Worm (Caenorhabditis elegans) whole organism, early embryonic: ENCODE results near the gene C05C9.3.

Experiments
- aly-1 ChIP-seq: sonication (generic microtip); optimal IDR thresholded peaks from 2 replicates; lab custom pipeline; 2016; ENCODE audit warnings: missing genetic modification characterization, missing compliant biosample characterization
- ama-1 ChIP-seq: fragments of 150-350 bp; optimal IDR thresholded peaks from 2 replicates; lab custom pipeline; 2014
- ceh-13 ChIP-seq: fragments of 200-800 bp; sonication (Bioruptor generic); optimal IDR thresholded peaks from 2 replicates; lab custom pipeline; 2018; ENCODE audit warnings: mild to moderate bottlenecking, missing genetic modification characterization, missing compliant biosample characterization
- ceh-36 ChIP-seq: sonication (generic microtip); optimal IDR thresholded peaks from 2 replicates; lab custom pipeline; 2016; ENCODE audit warnings: missing genetic modification characterization, inconsistent platforms, missing compliant biosample characterization

- TF ChIP-seq ceh-13 (GFP tag; lab: Kevin White, UChicago) (no peak), ceh-36 (tag; lab: Kevin White, UChicago) (no peak), aly-1 (tag; lab: Kevin White, UChicago) (no peak), ama-1 (lab: Kevin White, UChicago) (no peak)
Measured at ce11 chrX:11132260-11132659, 20.4 kb downstream of the C05C9.3 start.
